In genomic region chr3R:28857287-28858024, dm6 we compare ENCODE assay signal across 2 fruit fly cellular contexts.
TF ChIP-seq lines count a peak whose summit lies in the region.

No protein-coding gene starts in this region.

TF ChIP-seq in whole organism, embryonic, 481 proteins besides CTCF, POLR2A, EP300 and RAD21 (continued from another document and continues in another):
- peak; percentile 60 for TF ChIP-seq H2.0 (GFP tag; IDR thresholded peaks at IDR 0.05; lab: Robert Waterston, UW)
- TF ChIP-seq Oaz (GFP tag; IDR thresholded peaks at IDR 0.05; lab: Robert Waterston, UW) = 0 out of 2 replicates have a peak, but pooled peaks have one; percentile 7
- TF ChIP-seq CG2120 (GFP tag; optimal IDR thresholded peaks at IDR 0.05; lab: Kevin White, UChicago) = peak; percentile 5
- TF ChIP-seq shn (GFP tag; optimal IDR thresholded peaks at IDR 0.05; lab: Kevin White, UChicago) = peak; percentile 2
- no peak for TF ChIP-seq emc (GFP tag; optimal IDR thresholded peaks at IDR 0.05; lab: Kevin White, UChicago)
- peak; percentile 34; the same call in 1 of the 2 replicates for TF ChIP-seq vvl (GFP tag; IDR thresholded peaks at IDR 0.05; lab: Robert Waterston, UW)
- no peak for TF ChIP-seq D19B (GFP tag; optimal IDR thresholded peaks at IDR 0.05; lab: Kevin White, UChicago)
- 0 out of 3 replicates have a peak, but pooled peaks have one; percentile 4 for TF ChIP-seq CG11456 (GFP tag; IDR thresholded peaks at IDR 0.05; lab: Robert Waterston, UW)
- TF ChIP-seq Dad (GFP tag; optimal IDR thresholded peaks at IDR 0.05; lab: Kevin White, UChicago) = peak; percentile 17
- no peak for TF ChIP-seq seq (GFP tag; IDR thresholded peaks at IDR 0.05; lab: Robert Waterston, UW)
- no peak for TF ChIP-seq Lpt (GFP tag; optimal IDR thresholded peaks at IDR 0.05; lab: Kevin White, UChicago)
- TF ChIP-seq Ets65A (GFP tag; lab: Kevin White, UChicago) = no peak
- TF ChIP-seq cato (GFP tag; optimal IDR thresholded peaks at IDR 0.05; lab: Kevin White, UChicago; ENCODE audit: borderline replicate concordance) = peak; percentile 28
- TF ChIP-seq ewg (GFP tag; optimal IDR thresholded peaks at IDR 0.05; lab: Kevin White, UChicago) = peak; percentile 35
- no peak for TF ChIP-seq corto (GFP tag; optimal IDR thresholded peaks at IDR 0.05; lab: Kevin White, UChicago)
- TF ChIP-seq CG4820 (GFP tag; optimal IDR thresholded peaks at IDR 0.05; lab: Kevin White, UChicago) = no peak
- TF ChIP-seq ro (GFP tag; IDR thresholded peaks at IDR 0.05; lab: Robert Waterston, UW) = peak; percentile 25; the same call in 1 of the 2 replicates
- peak; percentile 45 for TF ChIP-seq CG14441 (GFP tag; IDR thresholded peaks at IDR 0.05; lab: Robert Waterston, UW)
- no peak for TF ChIP-seq CG3995 (GFP tag; optimal IDR thresholded peaks at IDR 0.05; lab: Kevin White, UChicago)
- TF ChIP-seq tgo (GFP tag; IDR thresholded peaks at IDR 0.05; lab: Robert Waterston, UW) = peak; percentile 33; the same call in 1 of the 3 replicates
- 0 out of 2 replicates have a peak, but pooled peaks have one; percentile 20 for TF ChIP-seq CG7372 (GFP tag; IDR thresholded peaks at IDR 0.05; lab: Robert Waterston, UW)
- peak; percentile 78 for TF ChIP-seq ci (GFP tag; IDR thresholded peaks at IDR 0.05; lab: Robert Waterston, UW)
- TF ChIP-seq CG15696 (tag; optimal IDR thresholded peaks at IDR 0.05; lab: Kevin White, UChicago) = peak; percentile 1
- no peak for TF ChIP-seq CHES-1-like (GFP tag; optimal IDR thresholded peaks at IDR 0.05; lab: Kevin White, UChicago)
- peak; percentile 46 for TF ChIP-seq grau (tag; optimal IDR thresholded peaks at IDR 0.05; lab: Kevin White, UChicago)
- TF ChIP-seq sc (optimal IDR thresholded peaks at IDR 0.05; lab: Kevin White, UChicago) = no peak
- TF ChIP-seq sc (GFP tag; optimal IDR thresholded peaks at IDR 0.05; lab: Kevin White, UChicago) = peak; percentile 2
- TF ChIP-seq Chrac-16 (GFP tag; optimal IDR thresholded peaks at IDR 0.05; lab: Kevin White, UChicago) = peak; percentile 6
- TF ChIP-seq tll (GFP tag; optimal IDR thresholded peaks at IDR 0.05; lab: Kevin White, UChicago) = no peak
- no peak for TF ChIP-seq D (optimal IDR thresholded peaks at IDR 0.05; lab: Kevin White, UChicago)
- peak; percentile 27 for TF ChIP-seq D (GFP tag; optimal IDR thresholded peaks at IDR 0.05; lab: Kevin White, UChicago)
- peak; percentile 17 for TF ChIP-seq az2 (GFP tag; optimal IDR thresholded peaks at IDR 0.05; lab: Kevin White, UChicago)
- TF ChIP-seq sens (GFP tag; lab: Kevin White, UChicago) = peak; percentile 89
- TF ChIP-seq CG12769 (tag; optimal IDR thresholded peaks at IDR 0.05; lab: Kevin White, UChicago) = peak; percentile 56
- no peak for TF ChIP-seq ac (GFP tag; optimal IDR thresholded peaks at IDR 0.05; lab: Kevin White, UChicago)
- peak; percentile 59 for TF ChIP-seq CG17359 (tag; optimal IDR thresholded peaks at IDR 0.05; lab: Kevin White, UChicago)
- TF ChIP-seq Atf6 (GFP tag; IDR thresholded peaks at IDR 0.05; lab: Robert Waterston, UW) = 0 out of 2 replicates have a peak, but pooled peaks have one; percentile 21
- TF ChIP-seq Xrp1 (GFP tag; IDR thresholded peaks at IDR 0.05; lab: Robert Waterston, UW) = peak; percentile 63
- TF ChIP-seq CG3407 (GFP tag; optimal IDR thresholded peaks at IDR 0.05; lab: Kevin White, UChicago) = peak; percentile 15
- TF ChIP-seq Rfx (GFP tag; IDR thresholded peaks at IDR 0.05; lab: Robert Waterston, UW) = peak; percentile 19; the same call in 1 of the 2 replicates
- TF ChIP-seq trh (GFP tag; optimal IDR thresholded peaks at IDR 0.05; lab: Kevin White, UChicago) = no peak
- no peak for TF ChIP-seq ham (GFP tag; IDR thresholded peaks at IDR 0.05; lab: Robert Waterston, UW)
- no peak for TF ChIP-seq repo (GFP tag; optimal IDR thresholded peaks at IDR 0.05; lab: Kevin White, UChicago)
- TF ChIP-seq jigr1 (GFP tag; IDR thresholded peaks at IDR 0.05; lab: Robert Waterston, UW) = no peak
- no peak for TF ChIP-seq wdn (GFP tag; IDR thresholded peaks at IDR 0.05; lab: Robert Waterston, UW)
- peak; percentile 45 for TF ChIP-seq CG12391 (tag; optimal IDR thresholded peaks at IDR 0.05; lab: Kevin White, UChicago)
- TF ChIP-seq mirr (GFP tag; optimal IDR thresholded peaks at IDR 0.05; lab: Kevin White, UChicago) = no peak
- TF ChIP-seq CG3847 (GFP tag; IDR thresholded peaks at IDR 0.05; lab: Robert Waterston, UW) = 0 out of 2 replicates have a peak, but pooled peaks have one; percentile 23
- TF ChIP-seq CG15601 (tag; optimal IDR thresholded peaks at IDR 0.05; lab: Kevin White, UChicago) = peak; percentile 23
- peak; percentile 15; the same call in 1 of the 3 replicates for TF ChIP-seq CG14050 (GFP tag; IDR thresholded peaks at IDR 0.05; lab: Robert Waterston, UW)
- peak; percentile 21 to 78 for TF ChIP-seq bsh (GFP tag; optimal IDR thresholded peaks at IDR 0.05; lab: Kevin White, UChicago)
- peak; percentile 15 for TF ChIP-seq tin (GFP tag; optimal IDR thresholded peaks at IDR 0.05; lab: Kevin White, UChicago)
- no peak for TF ChIP-seq CG16779 (GFP tag; IDR thresholded peaks at IDR 0.05; lab: Robert Waterston, UW)
- peak; percentile 23 for TF ChIP-seq peb (GFP tag; IDR thresholded peaks at IDR 0.05; lab: Robert Waterston, UW)
- TF ChIP-seq hkb (optimal IDR thresholded peaks at IDR 0.05; lab: Kevin White, UChicago) = no peak
- peak; percentile 40; the same call in 1 of the 2 replicates for TF ChIP-seq hkb (GFP tag; IDR thresholded peaks at IDR 0.05; lab: Robert Waterston, UW)
- TF ChIP-seq Xbp1 (GFP tag; optimal IDR thresholded peaks at IDR 0.05; lab: Kevin White, UChicago) = peak; percentile 44
- TF ChIP-seq CG9609 (GFP tag; optimal IDR thresholded peaks at IDR 0.05; lab: Kevin White, UChicago) = peak; percentile 1
- TF ChIP-seq dpn (GFP tag; optimal IDR thresholded peaks at IDR 0.05; lab: Kevin White, UChicago) = peak in 1 of 2 experiments; percentile 50
- no peak for TF ChIP-seq Hr39 (optimal IDR thresholded peaks at IDR 0.05; lab: Kevin White, UChicago)
- TF ChIP-seq tx (GFP tag; optimal IDR thresholded peaks at IDR 0.05; lab: Kevin White, UChicago) = no peak
- TF ChIP-seq NFAT (GFP tag; IDR thresholded peaks at IDR 0.05; lab: Robert Waterston, UW) = no peak
- TF ChIP-seq Sox100B (GFP tag; optimal IDR thresholded peaks at IDR 0.05; lab: Kevin White, UChicago) = peak; percentile 14
- no peak for TF ChIP-seq CG7357 (GFP tag; IDR thresholded peaks at IDR 0.05; lab: Robert Waterston, UW)
- TF ChIP-seq CG12219 (GFP tag; optimal IDR thresholded peaks at IDR 0.05; lab: Kevin White, UChicago) = peak; percentile 31
- no peak for TF ChIP-seq hbn (GFP tag; IDR thresholded peaks at IDR 0.05; lab: Robert Waterston, UW; ENCODE audit: partially characterized antibody)

TF ChIP-seq in whole organism, prepupa, 60 proteins besides CTCF, POLR2A, EP300 and RAD21 (continued from another document):
- TF ChIP-seq net (GFP tag; optimal IDR thresholded peaks at IDR 0.05; lab: Kevin White, UChicago) (peak; percentile 28), CG8319 (GFP tag; optimal IDR thresholded peaks at IDR 0.05; lab: Kevin White, UChicago) (no peak), CG34406 (GFP tag; optimal IDR thresholded peaks at IDR 0.05; lab: Kevin White, UChicago) (no peak), acj6 (GFP tag; optimal IDR thresholded peaks at IDR 0.05; lab: Kevin White, UChicago) (peak; percentile 47), CG6163 (GFP tag; IDR thresholded peaks at IDR 0.05; lab: Robert Waterston, UW) (peak; percentile 77), fkh (GFP tag; optimal IDR thresholded peaks at IDR 0.05; lab: Kevin White, UChicago) (no peak), cyc (GFP tag; optimal IDR thresholded peaks at IDR 0.05; lab: Kevin White, UChicago) (no peak), CG10669 (GFP tag; optimal IDR thresholded peaks at IDR 0.05; lab: Kevin White, UChicago) (peak; percentile 13), spab (GFP tag; optimal IDR thresholded peaks at IDR 0.05; lab: Kevin White, UChicago) (peak; percentile 35), Eip93F (GFP tag; optimal IDR thresholded peaks at IDR 0.05; lab: Kevin White, UChicago) (no peak), Hr39 (GFP tag; optimal IDR thresholded peaks at IDR 0.05; lab: Kevin White, UChicago) (peak; percentile 29), CG32006 (GFP tag; optimal IDR thresholded peaks at IDR 0.05; lab: Kevin White, UChicago) (peak; percentile 81), dac (GFP tag; optimal IDR thresholded peaks at IDR 0.05; lab: Kevin White, UChicago) (peak; percentile 63), CG15336 (GFP tag; IDR thresholded peaks at IDR 0.05; lab: Robert Waterston, UW) (peak; percentile 74), CG11762 (GFP tag; optimal IDR thresholded peaks at IDR 0.05; lab: Kevin White, UChicago; ENCODE audit: insufficient read depth) (peak; percentile 19), Lpt (GFP tag; optimal IDR thresholded peaks at IDR 0.05; lab: Kevin White, UChicago) (no peak), pdm3 (GFP tag; optimal IDR thresholded peaks at IDR 0.05; lab: Kevin White, UChicago) (peak; percentile 47), CG10631 (GFP tag; optimal IDR thresholded peaks at IDR 0.05; lab: Kevin White, UChicago) (peak; percentile 52), CG31627 (GFP tag; optimal IDR thresholded peaks at IDR 0.05; lab: Kevin White, UChicago) (peak; percentile 30), Eip78C (GFP tag; lab: Kevin White, UChicago) (peak; percentile 87), CG3032 (tag; optimal IDR thresholded peaks at IDR 0.05; lab: Kevin White, UChicago) (peak; percentile 60), topi (GFP tag; optimal IDR thresholded peaks at IDR 0.05; lab: Kevin White, UChicago) (peak; percentile 19), Ets21C (GFP tag; optimal IDR thresholded peaks at IDR 0.05; lab: Kevin White, UChicago) (no peak), CG4318 (GFP tag; optimal IDR thresholded peaks at IDR 0.05; lab: Kevin White, UChicago) (no peak), ss (GFP tag; optimal IDR thresholded peaks at IDR 0.05; lab: Kevin White, UChicago) (peak in 1 of 2 experiments; percentile 18), Eip75B (GFP tag; optimal IDR thresholded peaks at IDR 0.05; lab: Kevin White, UChicago) (peak; percentile 50), vri (GFP tag; optimal IDR thresholded peaks at IDR 0.05; lab: Kevin White, UChicago) (no peak), achi (GFP tag; optimal IDR thresholded peaks at IDR 0.05; lab: Kevin White, UChicago) (peak; percentile 26), lz (GFP tag; optimal IDR thresholded peaks at IDR 0.05; lab: Kevin White, UChicago) (no peak), Gug (GFP tag; IDR thresholded peaks at IDR 0.05; lab: Robert Waterston, UW) (peak; percentile 40; the same call in 1 of the 2 replicates), CG7368 (GFP tag; optimal IDR thresholded peaks at IDR 0.05; lab: Kevin White, UChicago) (no peak), CG16779 (tag; optimal IDR thresholded peaks at IDR 0.05; lab: Kevin White, UChicago) (peak; percentile 20), CG9139 (GFP tag; optimal IDR thresholded peaks at IDR 0.05; lab: Kevin White, UChicago) (no peak), svp (GFP tag; lab: Kevin White, UChicago) (peak; percentile 61), Sox102F (GFP tag; optimal IDR thresholded peaks at IDR 0.05; lab: Kevin White, UChicago) (no peak), CG11902 (GFP tag; optimal IDR thresholded peaks at IDR 0.05; lab: Kevin White, UChicago) (no peak), OdsH (GFP tag; optimal IDR thresholded peaks at IDR 0.05; lab: Kevin White, UChicago) (peak; percentile 61)
